Fruit fly (Drosophila melanogaster): ENCODE data around the gene b.

The b gene

DNA sequence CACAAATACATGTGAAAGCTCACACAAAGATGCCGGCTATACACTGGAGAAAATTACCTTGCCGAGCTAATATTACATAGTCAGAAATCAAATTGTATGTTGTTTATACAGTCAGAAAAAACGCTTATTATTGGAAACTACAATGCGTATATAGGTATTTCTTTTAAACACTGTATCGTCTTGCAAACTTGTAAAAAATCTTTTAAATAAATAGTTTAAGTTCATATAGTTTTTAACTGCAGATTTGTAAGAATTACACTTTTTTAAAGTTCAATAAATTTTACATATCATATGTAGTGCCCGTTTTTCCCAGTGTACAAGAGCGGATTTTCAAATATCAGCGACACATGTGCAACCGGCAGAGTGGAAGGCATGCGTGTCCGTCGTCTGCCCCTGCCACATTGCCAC, 18.7 kb downstream of the b start (continued):
- peak; percentile 73 for TF ChIP-seq CG9437 (GFP tag; optimal IDR thresholded peaks at IDR 0.05)
- TF ChIP-seq CG4404 (GFP tag; IDR thresholded peaks at IDR 0.05) = no peak; the same call in 1 of the 2 replicates
- peak; percentile 76 for TF ChIP-seq Fer3 (tag; optimal IDR thresholded peaks at IDR 0.05)
- TF ChIP-seq CG10209 (GFP tag; optimal IDR thresholded peaks at IDR 0.05) = peak; percentile 80
- TF ChIP-seq Hr78 (GFP tag; optimal IDR thresholded peaks at IDR 0.05) = peak in 1 of 2 experiments; percentile 72
- peak; percentile 40 for TF ChIP-seq gcm2 (GFP tag; optimal IDR thresholded peaks at IDR 0.05)
- 0 out of 2 replicates have a peak, but pooled peaks have one; percentile 24 for TF ChIP-seq ro (GFP tag; IDR thresholded peaks at IDR 0.05)
- peak; percentile 41 for TF ChIP-seq YL-1 (GFP tag; optimal IDR thresholded peaks at IDR 0.05)
- peak; percentile 56; the same call in 1 of the 3 replicates for TF ChIP-seq CG11093 (GFP tag; IDR thresholded peaks at IDR 0.05)
- TF ChIP-seq lab (GFP tag; optimal IDR thresholded peaks at IDR 0.05) = peak; percentile 73
- no peak for TF ChIP-seq mirr (GFP tag; optimal IDR thresholded peaks at IDR 0.05)
- peak; percentile 42 for TF ChIP-seq Adf1 (GFP tag; IDR thresholded peaks at IDR 0.05)
- peak; percentile 93 for TF ChIP-seq CG7839 (tag; optimal IDR thresholded peaks at IDR 0.05)
- TF ChIP-seq Hey (tag; optimal IDR thresholded peaks at IDR 0.05) = no peak
- 0 out of 2 replicates have a peak, but pooled peaks have one; percentile 38 for TF ChIP-seq gsb (GFP tag; IDR thresholded peaks at IDR 0.05)
- peak in 1 of 2 experiments; percentile 93 for TF ChIP-seq Eip74EF (GFP tag; optimal IDR thresholded peaks at IDR 0.05)
- no peak for TF ChIP-seq z (GFP tag; IDR thresholded peaks at IDR 0.05)
- TF ChIP-seq CG13775 (GFP tag; optimal IDR thresholded peaks at IDR 0.05) = peak; percentile 82
- no peak for TF ChIP-seq cad (GFP tag; optimal IDR thresholded peaks at IDR 0.05)
- peak; percentile 83 for TF ChIP-seq Xrp1 (GFP tag; IDR thresholded peaks at IDR 0.05)
- TF ChIP-seq Dll (GFP tag; IDR thresholded peaks at IDR 0.05; ENCODE audit: partially characterized antibody) = no peak
- peak; percentile 39 for TF ChIP-seq Myb (GFP tag; optimal IDR thresholded peaks at IDR 0.05)
- TF ChIP-seq Bdp1 (GFP tag; optimal IDR thresholded peaks at IDR 0.05) = peak; percentile 49
- TF ChIP-seq aop (GFP tag; IDR thresholded peaks at IDR 0.05) = no peak
- TF ChIP-seq CG2875 (GFP tag; optimal IDR thresholded peaks at IDR 0.05) = peak; percentile 86
- TF ChIP-seq odd (GFP tag; optimal IDR thresholded peaks at IDR 0.05) = peak; percentile 84
- TF ChIP-seq CG1603 (tag; optimal IDR thresholded peaks at IDR 0.05) = peak; percentile 11
- peak; percentile 70 for TF ChIP-seq CG3838 (GFP tag; optimal IDR thresholded peaks at IDR 0.05)
- no peak for TF ChIP-seq zen2 (GFP tag; IDR thresholded peaks at IDR 0.05; ENCODE audit: partially characterized antibody)
- peak; percentile 60 for TF ChIP-seq NC2β (GFP tag; optimal IDR thresholded peaks at IDR 0.05)
- peak; percentile 45 for TF ChIP-seq Hand (GFP tag; optimal IDR thresholded peaks at IDR 0.05)
- no peak for TF ChIP-seq grn (GFP tag; optimal IDR thresholded peaks at IDR 0.05)
- peak; percentile 92 for TF ChIP-seq gem (tag; optimal IDR thresholded peaks at IDR 0.05)
- TF ChIP-seq CG3065 (GFP tag; optimal IDR thresholded peaks at IDR 0.05) = peak; percentile 50
- peak; percentile 78 for TF ChIP-seq lilli (GFP tag; optimal IDR thresholded peaks at IDR 0.05)
- peak; percentile 60 for TF ChIP-seq Hr3 (GFP tag; optimal IDR thresholded peaks at IDR 0.05)
- no peak for TF ChIP-seq CG6791 (GFP tag; IDR thresholded peaks at IDR 0.05; ENCODE audit: partially characterized antibody)
- TF ChIP-seq CG42726 (GFP tag; IDR thresholded peaks at IDR 0.05; ENCODE audit: partially characterized antibody) = no peak
- no peak for TF ChIP-seq p53 (GFP tag; optimal IDR thresholded peaks at IDR 0.05)
- peak; percentile 81 for TF ChIP-seq CG16863 (GFP tag; optimal IDR thresholded peaks at IDR 0.05)
- TF ChIP-seq eyg (GFP tag; optimal IDR thresholded peaks at IDR 0.05) = peak; percentile 65
- TF ChIP-seq chif (GFP tag; optimal IDR thresholded peaks at IDR 0.05) = peak; percentile 77 to 82
- TF ChIP-seq CG11247 (GFP tag; IDR thresholded peaks at IDR 0.05) = no peak
- peak; percentile 78 for TF ChIP-seq CG14710 (tag; optimal IDR thresholded peaks at IDR 0.05)
- no peak for TF ChIP-seq CG4360 (GFP tag; IDR thresholded peaks at IDR 0.05)
- peak; percentile 68 for TF ChIP-seq E2f1 (GFP tag; IDR thresholded peaks at IDR 0.05)
- peak; percentile 58 for TF ChIP-seq CG8944 (GFP tag; optimal IDR thresholded peaks at IDR 0.05)
- TF ChIP-seq CG2202 (tag; optimal IDR thresholded peaks at IDR 0.05) = peak; percentile 59
- peak; percentile 90 for TF ChIP-seq Xbp1 (GFP tag; optimal IDR thresholded peaks at IDR 0.05)
- TF ChIP-seq CG4854 (GFP tag; optimal IDR thresholded peaks at IDR 0.05) = peak; percentile 81

Data from whole organism, embryonic.